Fruit fly (Drosophila melanogaster) whole organism, prepupa: ENCODE measurements around the gene U2af50.
A peak's percentile ranks its signal among the peaks of the same experiment; 100 is the strongest.

Experiments
- CG11294 ChIP-seq: fragments of 200-800 bp; sonication (Bioruptor generic); IDR thresholded peaks from 2 replicates; pipeline ENCODE4 v1.3.6; 2022; ENCODE audit warnings: missing biosample characterization, missing genetic modification characterization
- CG11762 ChIP-seq: fragments of 200-800 bp; sonication (Bioruptor generic); optimal IDR thresholded peaks from 3 replicates; lab custom pipeline; 2016; ENCODE audit warnings: missing biosample characterization, missing genetic modification characterization; ENCODE audit not compliant: insufficient read depth
- CG1621 ChIP-seq: fragments of 200-800 bp; sonication (Bioruptor generic); optimal IDR thresholded peaks from 3 replicates; lab custom pipeline; 2018; ENCODE audit warnings: missing biosample characterization, mild to moderate bottlenecking, missing genetic modification characterization
- CG32006 ChIP-seq: fragments of 200-800 bp; sonication (Bioruptor generic); optimal IDR thresholded peaks from 3 replicates; lab custom pipeline; 2017; ENCODE audit warnings: missing biosample characterization, mild to moderate bottlenecking, missing genetic modification characterization
- CG3919 ChIP-seq: fragments of 200-800 bp; sonication (Bioruptor generic); optimal IDR thresholded peaks from 3 replicates; lab custom pipeline; 2016; ENCODE audit warnings: missing biosample characterization, missing genetic modification characterization
- CG6163 ChIP-seq: fragments of 200-800 bp; sonication (Bioruptor generic); IDR thresholded peaks from 3 replicates; pipeline ENCODE4 v1.3.6; 2022; ENCODE audit warnings: missing biosample characterization, missing genetic modification characterization
- CG6276 ChIP-seq: fragments of 200-800 bp; sonication (Bioruptor generic); optimal IDR thresholded peaks from 2 replicates; lab custom pipeline; 2017; ENCODE audit warnings: missing biosample characterization, mild to moderate bottlenecking, missing genetic modification characterization
- CG6792 ChIP-seq: fragments of 200-800 bp; sonication (Bioruptor generic); optimal IDR thresholded peaks from 3 replicates; lab custom pipeline; 2016; ENCODE audit warnings: missing biosample characterization, missing genetic modification characterization
- CG8119 ChIP-seq: fragments of 200-800 bp; sonication (Bioruptor generic); IDR thresholded peaks from 3 replicates; pipeline ENCODE4 v1.3.6; 2022; ENCODE audit warnings: missing biosample characterization, missing genetic modification characterization
- CG9139 ChIP-seq: fragments of 200-800 bp; sonication (Bioruptor generic); optimal IDR thresholded peaks from 3 replicates; lab custom pipeline; 2017; ENCODE audit warnings: missing biosample characterization, mild to moderate bottlenecking, missing genetic modification characterization
- Eip75B ChIP-seq: fragments of 200-800 bp; sonication (Bioruptor generic); optimal IDR thresholded peaks from 3 replicates; lab custom pipeline; 2016; ENCODE audit warnings: missing biosample characterization, missing genetic modification characterization
- Eip78C ChIP-seq: fragments of 200-800 bp; sonication (Bioruptor generic); peaks from one replicate; lab custom pipeline; 2016; ENCODE audit warnings: missing biosample characterization, missing genetic modification characterization
- Ets21C ChIP-seq: fragments of 200-800 bp; sonication (Bioruptor generic); optimal IDR thresholded peaks from 3 replicates; lab custom pipeline; 2016; ENCODE audit warnings: missing biosample characterization, missing genetic modification characterization
- Ets96B ChIP-seq: fragments of 200-800 bp; optimal IDR thresholded peaks from 2 replicates; lab custom pipeline; 2019; ENCODE audit warnings: missing biosample characterization, mild to moderate bottlenecking, missing genetic modification characterization, moderate library complexity
- Hr38 ChIP-seq: sonication (Bioruptor generic); optimal IDR thresholded peaks from 2 replicates; lab custom pipeline; 2016; ENCODE audit warnings: missing biosample characterization, missing genetic modification characterization
- Hr39 ChIP-seq: fragments of 200-800 bp; sonication (Bioruptor generic); optimal IDR thresholded peaks from 2 replicates; lab custom pipeline; 2016; ENCODE audit warnings: missing biosample characterization, missing genetic modification characterization
- OdsH ChIP-seq: fragments of 200-800 bp; sonication (Bioruptor generic); optimal IDR thresholded peaks from 3 replicates; lab custom pipeline; 2016; ENCODE audit warnings: missing biosample characterization, missing genetic modification characterization
- Sox14 ChIP-seq: fragments of 200-800 bp; sonication (Bioruptor generic); optimal IDR thresholded peaks from 3 replicates; lab custom pipeline; 2016; ENCODE audit warnings: missing biosample characterization, missing genetic modification characterization
- Sox15 ChIP-seq: fragments of 200-800 bp; sonication (Bioruptor generic); optimal IDR thresholded peaks from 3 replicates; lab custom pipeline; 2016; ENCODE audit warnings: missing biosample characterization, missing genetic modification characterization
- cyc ChIP-seq: fragments of 200-800 bp; sonication (Bioruptor generic); optimal IDR thresholded peaks from 3 replicates; lab custom pipeline; 2016; ENCODE audit warnings: missing biosample characterization, missing genetic modification characterization
- dac ChIP-seq: fragments of 200-800 bp; sonication (Bioruptor generic); optimal IDR thresholded peaks from 2 replicates; lab custom pipeline; 2017; ENCODE audit warnings: missing biosample characterization, mild to moderate bottlenecking, missing genetic modification characterization
- dsx ChIP-seq: fragments of 200-800 bp; optimal IDR thresholded peaks from 3 replicates; lab custom pipeline; 2019; ENCODE audit warnings: missing biosample characterization, mild to moderate bottlenecking, missing genetic modification characterization, moderate library complexity; ENCODE audit not compliant: poor library complexity, severe bottlenecking
- fd59A ChIP-seq: fragments of 200-800 bp; sonication (Bioruptor generic); optimal IDR thresholded peaks from 2 replicates; lab custom pipeline; 2017; ENCODE audit warnings: missing biosample characterization, mild to moderate bottlenecking, missing genetic modification characterization, missing genetic modification reagents
- fd85E ChIP-seq: fragments of 200-800 bp; sonication (Bioruptor generic); optimal IDR thresholded peaks from 3 replicates; lab custom pipeline; 2016; ENCODE audit warnings: missing biosample characterization, missing genetic modification characterization
- fkh ChIP-seq: fragments of 200-800 bp; sonication (Bioruptor generic); optimal IDR thresholded peaks from 3 replicates; lab custom pipeline; 2017; ENCODE audit warnings: missing biosample characterization, mild to moderate bottlenecking, missing genetic modification characterization, moderate library complexity
- net ChIP-seq: fragments of 200-800 bp; sonication (Bioruptor generic); optimal IDR thresholded peaks from 3 replicates; lab custom pipeline; 2016; ENCODE audit warnings: missing biosample characterization, missing genetic modification characterization
- salr ChIP-seq, 2 experiments: fragments of 200-800 bp; sonication (Bioruptor generic); optimal IDR thresholded peaks; 3 replicates each; lab custom pipeline; 2016 to 2018; ENCODE audit warnings: missing biosample characterization in 2 of 2, missing genetic modification characterization in 2 of 2, mild to moderate bottlenecking in 1 of 2
- spab ChIP-seq: fragments of 200-800 bp; sonication (Bioruptor generic); optimal IDR thresholded peaks from 2 replicates; lab custom pipeline; 2017; ENCODE audit warnings: missing biosample characterization, mild to moderate bottlenecking, missing genetic modification characterization, missing genetic modification reagents
- ss ChIP-seq, 2 experiments: fragments of 200-800 bp; sonication (Bioruptor generic); optimal IDR thresholded peaks; 2 replicates in 1 of 2; 3 replicates in 1 of 2; lab custom pipeline; 2017 to 2018; ENCODE audit warnings: mild to moderate bottlenecking in 2 of 2, missing biosample characterization in 2 of 2, missing genetic modification characterization in 2 of 2, moderate library complexity in 1 of 2
- vri ChIP-seq: fragments of 200-800 bp; sonication (Bioruptor generic); optimal IDR thresholded peaks from 3 replicates; lab custom pipeline; 2016; ENCODE audit warnings: missing biosample characterization, mild to moderate bottlenecking, missing genetic modification characterization

U2af50 gene

DNA sequence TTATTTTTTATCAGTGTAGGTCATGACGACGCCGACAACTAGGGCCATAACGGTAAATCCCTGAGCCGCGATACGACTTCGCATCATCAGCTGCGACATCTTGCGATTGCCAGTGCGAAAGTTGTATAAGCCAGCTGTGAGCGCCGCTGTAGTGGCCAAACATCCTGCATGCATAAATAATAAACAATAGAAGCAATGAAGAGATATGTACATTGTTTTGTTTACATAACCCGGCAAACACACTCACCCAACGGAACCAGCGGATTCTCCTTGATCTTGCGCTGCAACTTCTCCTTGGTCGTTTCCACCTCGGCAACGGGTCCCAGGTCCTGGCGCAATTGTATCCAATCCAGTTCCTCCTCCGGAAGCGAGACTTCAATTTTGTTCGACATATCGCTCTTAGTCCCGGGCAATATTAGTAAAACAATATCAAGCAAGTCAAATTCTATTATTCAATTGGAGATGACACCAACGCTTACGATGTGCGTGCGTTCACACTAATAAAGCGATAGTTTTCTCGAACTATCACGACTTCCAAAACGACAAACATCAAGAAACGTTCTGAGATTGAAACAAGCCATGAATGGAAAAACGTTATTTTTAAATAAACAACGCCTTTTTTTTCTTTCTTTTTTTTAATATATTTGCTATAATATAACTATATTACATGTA lies 27.1 kb downstream of the U2af50 start:
- TF ChIP-seq CG6163 (GFP tag; lab: Robert Waterston, UW) = no peak
- peak; percentile 90 for TF ChIP-seq fkh (GFP tag; lab: Kevin White, UChicago)
- peak; percentile 59 for TF ChIP-seq Eip78C
- TF ChIP-seq CG32006 = no peak

DNA sequence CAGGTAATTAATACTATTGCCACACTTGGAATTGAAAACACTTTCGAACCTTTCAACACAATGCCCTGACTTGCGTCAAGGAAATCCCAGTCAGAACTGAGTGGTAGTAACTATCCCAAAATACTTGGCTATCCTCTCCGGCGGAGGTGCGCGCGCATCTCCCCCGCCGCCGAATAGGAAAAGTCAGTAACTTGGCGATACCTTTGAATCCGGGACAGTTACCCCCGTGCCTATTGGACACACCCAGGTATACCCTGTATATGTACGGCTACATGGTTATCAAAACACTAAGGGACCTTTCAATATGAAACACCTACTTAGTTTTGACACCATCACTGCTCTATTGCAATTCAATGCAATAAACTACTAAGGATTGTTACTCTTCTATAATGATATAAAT lies 28.2 kb downstream of the U2af50 start, which contains the start of gene CG9919:
Gene CG9919, minus strand, starts transcription at position 101 of the 400 bp plus-strand sequence.
- TF ChIP-seq Sox15 (GFP tag; lab: Kevin White, UChicago) (no peak), CG6792 (GFP tag; lab: Kevin White, UChicago) (no peak), fd59A (GFP tag; lab: Kevin White, UChicago) (no peak)

DNA sequence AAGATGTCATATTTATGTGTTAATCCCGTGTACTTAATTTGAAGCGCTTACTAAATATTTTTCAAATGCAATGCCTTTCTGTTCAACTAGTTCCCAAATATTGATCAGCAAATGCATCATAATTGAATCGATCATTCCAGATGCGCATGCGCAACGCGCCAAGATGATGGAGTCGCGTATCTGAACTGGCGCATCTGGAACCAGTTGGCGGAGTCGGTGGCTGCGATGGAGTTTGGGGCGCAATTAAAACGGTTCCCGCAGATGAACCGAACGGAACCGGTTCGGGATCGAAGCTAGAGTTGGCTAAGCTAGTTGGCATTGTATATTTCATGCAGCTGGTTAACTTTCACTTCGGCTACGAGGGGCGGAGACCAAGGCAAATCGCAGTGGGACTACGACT lies 33.4 kb downstream of the U2af50 start, which contains the start of gene CalpC:
Gene CalpC, plus strand, starts transcription at position 292 of the 400 bp plus-strand sequence.
- TF ChIP-seq CG1621 = peak; percentile 48
- no peak for TF ChIP-seq CG6163 (GFP tag; lab: Robert Waterston, UW)
- TF ChIP-seq ss (GFP tag; optimal IDR thresholded peaks at IDR 0.05; lab: Kevin White, UChicago) = peak; percentile 13 to 45

DNA sequence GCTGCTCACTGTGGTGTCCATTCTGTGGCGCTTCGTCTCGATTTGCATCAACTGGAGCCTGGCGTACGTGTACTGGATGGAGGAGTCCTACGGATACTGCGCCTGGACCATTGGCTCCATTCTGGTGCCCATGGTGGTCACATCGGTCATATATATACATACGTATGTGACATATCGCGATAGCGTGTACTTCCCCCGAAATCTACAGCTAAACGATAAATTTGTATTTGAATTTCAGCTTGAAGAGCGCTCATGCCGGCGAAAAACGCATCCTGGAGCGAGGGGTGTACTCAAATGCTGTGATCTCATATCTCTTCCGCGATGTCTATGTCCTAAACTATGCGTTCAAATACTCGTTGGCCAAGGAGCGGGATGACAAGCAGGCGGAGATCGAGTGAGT lies 35.3 kb downstream of the U2af50 start:
- no peak for TF ChIP-seq cyc (GFP tag; lab: Kevin White, UChicago)
- TF ChIP-seq Eip78C = peak; percentile 19

DNA sequence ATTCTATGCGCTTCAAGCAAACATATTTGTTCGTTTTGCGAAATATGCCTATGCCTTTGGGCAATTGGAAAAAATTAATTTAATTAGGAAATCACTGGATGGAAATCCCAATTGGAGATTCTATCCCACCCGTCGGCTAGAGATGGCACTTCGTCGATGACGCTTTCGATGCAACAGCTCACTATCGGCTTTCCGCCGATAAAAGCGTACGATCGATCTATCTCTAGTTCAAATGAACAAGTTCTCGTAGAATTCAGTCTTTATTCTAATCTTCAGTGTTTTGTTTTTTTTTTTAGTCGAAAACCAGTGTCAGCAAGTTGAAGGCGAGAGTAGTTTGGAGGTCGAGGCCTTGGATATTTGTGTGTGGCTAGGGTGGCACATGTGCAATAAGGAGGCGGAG lies 35.8 kb downstream of the U2af50 start, which contains the start of the genes CG9917 and CG32579:
Gene CG9917, minus strand, starts transcription at position 169 of the 400 bp plus-strand sequence.
Gene CG32579, plus strand, starts transcription at position 224 of the 400 bp plus-strand sequence.
- TF ChIP-seq Eip78C (no peak), CG8119 (GFP tag; lab: Robert Waterston, UW) (no peak), ss (GFP tag; optimal IDR thresholded peaks at IDR 0.05; lab: Kevin White, UChicago) (no peak), Ets96B (no peak), CG11294 (GFP tag; lab: Robert Waterston, UW) (no peak), CG1621 (peak; percentile 32), Sox14 (peak; percentile 48), net (no peak), fkh (GFP tag; lab: Kevin White, UChicago) (no peak), Ets21C (GFP tag; lab: Kevin White, UChicago) (no peak)

DNA sequence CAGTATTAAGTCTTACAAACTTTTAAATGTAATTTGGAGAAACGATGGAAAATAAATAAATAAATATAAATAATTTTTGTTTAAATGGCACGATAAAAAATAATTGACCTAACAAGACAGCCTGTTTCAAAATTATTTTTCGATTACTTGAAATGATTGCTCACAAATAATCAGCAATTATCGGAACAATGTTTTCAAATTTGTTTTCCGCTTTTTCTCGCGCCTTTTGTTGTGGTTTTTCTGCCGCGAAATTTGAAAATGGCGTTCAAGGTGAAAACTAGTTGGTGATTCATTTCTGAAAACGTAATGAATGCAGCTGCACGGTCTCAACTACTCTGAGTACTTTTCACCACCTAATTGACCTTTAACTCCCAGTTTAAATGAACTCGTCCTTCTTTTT lies 37.8 kb downstream of the U2af50 start:
- TF ChIP-seq fd85E (GFP tag; lab: Kevin White, UChicago) = no peak
- no peak for TF ChIP-seq OdsH (GFP tag; lab: Kevin White, UChicago)
- TF ChIP-seq vri (GFP tag; lab: Kevin White, UChicago) = no peak
- no peak for TF ChIP-seq Hr39 (GFP tag; lab: Kevin White, UChicago)
- TF ChIP-seq spab (GFP tag; lab: Kevin White, UChicago) = no peak
- no peak for TF ChIP-seq CG11762 (GFP tag; lab: Kevin White, UChicago)
- TF ChIP-seq CG9139 (GFP tag; lab: Kevin White, UChicago) = no peak
- TF ChIP-seq CG11294 (GFP tag; lab: Robert Waterston, UW) = no peak
- no peak for TF ChIP-seq cyc (GFP tag; lab: Kevin White, UChicago)
- no peak for TF ChIP-seq fkh (GFP tag; lab: Kevin White, UChicago)
- no peak for TF ChIP-seq Sox15 (GFP tag; lab: Kevin White, UChicago)
- TF ChIP-seq Eip75B = no peak
- no peak for TF ChIP-seq salr (GFP tag; optimal IDR thresholded peaks at IDR 0.05; lab: Kevin White, UChicago)
- no peak for TF ChIP-seq Ets96B
- no peak for TF ChIP-seq CG6276 (GFP tag; lab: Kevin White, UChicago)
- TF ChIP-seq Hr38 = no peak
- no peak for TF ChIP-seq CG3919
- no peak for TF ChIP-seq dsx (GFP tag; lab: Kevin White, UChicago)
- TF ChIP-seq dac (GFP tag; lab: Kevin White, UChicago) = no peak
